Worm (Caenorhabditis elegans) whole organism, L3 larva: ENCODE results near the gene tmem-132.

Experiments
- R02D3.7 ChIP-seq: fragments of 150-350 bp; optimal IDR thresholded peaks from 2 replicates; lab custom pipeline; 2014; ENCODE audit warnings: missing biosample characterization, missing genetic modification characterization
- ZK546.5 ChIP-seq: sonication (generic microtip); optimal IDR thresholded peaks from 2 replicates; lab custom pipeline; 2017; ENCODE audit warnings: missing biosample characterization, missing genetic modification characterization
- aly-2 ChIP-seq: fragments of 150-350 bp; optimal IDR thresholded peaks from 2 replicates; lab custom pipeline; 2014; ENCODE audit warnings: missing biosample characterization, missing genetic modification characterization
- ama-1 ChIP-seq: fragments of 150-350 bp; optimal IDR thresholded peaks from 2 replicates; lab custom pipeline; 2018
- ceh-16 ChIP-seq: sonication (generic microtip); optimal IDR thresholded peaks from 2 replicates; lab custom pipeline; 2017; ENCODE audit warnings: missing biosample characterization, missing genetic modification characterization
- ceh-28 ChIP-seq: fragments of 150-350 bp; optimal IDR thresholded peaks from 2 replicates; lab custom pipeline; 2014; ENCODE audit warnings: missing biosample characterization, missing genetic modification reagents, missing genetic modification characterization
- ceh-82 ChIP-seq: fragments of 150-350 bp; optimal IDR thresholded peaks from 2 replicates; lab custom pipeline; 2014; ENCODE audit warnings: missing biosample characterization, missing genetic modification characterization
- ceh-9 ChIP-seq: sonication (generic microtip); optimal IDR thresholded peaks from 2 replicates; lab custom pipeline; 2018; ENCODE audit warnings: missing biosample characterization, missing genetic modification characterization
- daf-12 ChIP-seq: fragments of 150-350 bp; optimal IDR thresholded peaks from 2 replicates; lab custom pipeline; 2014; ENCODE audit warnings: missing biosample characterization, missing genetic modification reagents, missing genetic modification characterization
- elt-1 ChIP-seq: fragments of 150-350 bp; optimal IDR thresholded peaks from 2 replicates; lab custom pipeline; 2014; ENCODE audit warnings: missing biosample characterization, missing genetic modification characterization
- elt-2 ChIP-seq: sonication (generic microtip); optimal IDR thresholded peaks from 2 replicates; lab custom pipeline; 2016; ENCODE audit warnings: missing genetic modification reagents, mild to moderate bottlenecking, missing genetic modification characterization, missing compliant biosample characterization
- elt-3 ChIP-seq, 3 experiments: fragments of 150-350 bp in 1 of 3; sonication (generic microtip) in 2 of 3; optimal IDR thresholded peaks; 2 replicates in 2 of 3; 4 replicates in 1 of 3; lab custom pipeline; 2014 to 2017; ENCODE audit warnings: missing biosample characterization in 3 of 3, missing genetic modification characterization in 3 of 3
- fkh-10 ChIP-seq: sonication (generic microtip); optimal IDR thresholded peaks from 2 replicates; lab custom pipeline; 2017; ENCODE audit warnings: missing biosample characterization, missing genetic modification reagents, missing genetic modification characterization
- fkh-2 ChIP-seq: fragments of 150-350 bp; optimal IDR thresholded peaks from 2 replicates; lab custom pipeline; 2014; ENCODE audit warnings: missing biosample characterization, missing genetic modification reagents, missing genetic modification characterization
- fos-1 ChIP-seq: fragments of 150-350 bp; optimal IDR thresholded peaks from 2 replicates; lab custom pipeline; 2014; ENCODE audit warnings: missing biosample characterization, missing genetic modification characterization
- hmg-11 ChIP-seq: sonication (generic microtip); optimal IDR thresholded peaks from 2 replicates; lab custom pipeline; 2016; ENCODE audit warnings: missing genetic modification characterization, missing compliant biosample characterization
- jun-1 ChIP-seq: fragments of 150-350 bp; optimal IDR thresholded peaks from 2 replicates; lab custom pipeline; 2014; ENCODE audit warnings: missing biosample characterization, missing genetic modification reagents, missing genetic modification characterization
- lin-15B ChIP-seq: fragments of 150-350 bp; optimal IDR thresholded peaks from 2 replicates; lab custom pipeline; 2014; ENCODE audit warnings: missing biosample characterization, missing genetic modification characterization
- lsy-12 ChIP-seq: sonication (generic microtip); optimal IDR thresholded peaks from 2 replicates; lab custom pipeline; 2016; ENCODE audit warnings: mild to moderate bottlenecking, missing genetic modification characterization, missing compliant biosample characterization
- mdl-1 ChIP-seq: fragments of 150-350 bp; optimal IDR thresholded peaks from 2 replicates; lab custom pipeline; 2014; ENCODE audit warnings: missing biosample characterization, missing genetic modification characterization
- nfya-1 ChIP-seq: sonication (generic microtip); optimal IDR thresholded peaks from 2 replicates; lab custom pipeline; 2017; ENCODE audit warnings: missing genetic modification characterization, mild to moderate bottlenecking, missing compliant biosample characterization, antibody characterized with exemption, moderate library complexity; ENCODE audit not compliant: insufficient read depth
- nhr-11 ChIP-seq: fragments of 150-350 bp; optimal IDR thresholded peaks from 2 replicates; lab custom pipeline; 2014; ENCODE audit warnings: missing biosample characterization, missing genetic modification characterization
- nhr-12 ChIP-seq: fragments of 150-350 bp; optimal IDR thresholded peaks from 2 replicates; lab custom pipeline; 2014; ENCODE audit warnings: missing biosample characterization, missing genetic modification characterization
- nhr-25 ChIP-seq: sonication (generic microtip); optimal IDR thresholded peaks from 2 replicates; lab custom pipeline; 2017; ENCODE audit warnings: missing biosample characterization, missing genetic modification characterization
- nhr-28 ChIP-seq: fragments of 150-350 bp; optimal IDR thresholded peaks from 2 replicates; lab custom pipeline; 2014; ENCODE audit warnings: missing biosample characterization, missing genetic modification characterization
- nhr-67 ChIP-seq: fragments of 150-350 bp; optimal IDR thresholded peaks from 2 replicates; lab custom pipeline; 2014; ENCODE audit warnings: missing biosample characterization, missing genetic modification characterization
- nhr-76 ChIP-seq: fragments of 150-350 bp; sonication (generic microtip); optimal IDR thresholded peaks from 5 replicates; lab custom pipeline; 2014; ENCODE audit warnings: missing biosample characterization, missing genetic modification characterization
- nhr-77 ChIP-seq: fragments of 150-350 bp; optimal IDR thresholded peaks from 2 replicates; lab custom pipeline; 2014; ENCODE audit warnings: missing biosample characterization, missing genetic modification characterization
- pha-4 ChIP-seq: fragments of 150-350 bp; optimal IDR thresholded peaks from 2 replicates; lab custom pipeline; 2014; ENCODE audit warnings: missing biosample characterization, missing genetic modification reagents, missing genetic modification characterization
- pqm-1 ChIP-seq: fragments of 150-350 bp; optimal IDR thresholded peaks from 2 replicates; lab custom pipeline; 2017; ENCODE audit warnings: missing biosample characterization, missing genetic modification characterization, inconsistent platforms
- snpc-4 ChIP-seq: fragments of 150-350 bp; optimal IDR thresholded peaks from 2 replicates; lab custom pipeline; 2014; ENCODE audit warnings: missing biosample characterization, missing genetic modification characterization
- unc-39 ChIP-seq: sonication (generic microtip); optimal IDR thresholded peaks from 4 replicates; lab custom pipeline; 2017; ENCODE audit warnings: missing biosample characterization, missing genetic modification characterization
- zag-1 ChIP-seq: fragments of 150-350 bp; optimal IDR thresholded peaks from 2 replicates; lab custom pipeline; 2014; ENCODE audit warnings: missing biosample characterization, missing genetic modification characterization
- ztf-11 ChIP-seq: fragments of 150-350 bp; optimal IDR thresholded peaks from 2 replicates; lab custom pipeline; 2014; ENCODE audit warnings: missing biosample characterization, missing genetic modification characterization
- ztf-4 ChIP-seq: fragments of 150-350 bp; optimal IDR thresholded peaks from 2 replicates; lab custom pipeline; 2014; ENCODE audit warnings: missing biosample characterization, missing genetic modification characterization

Gene tmem-132

DNA sequence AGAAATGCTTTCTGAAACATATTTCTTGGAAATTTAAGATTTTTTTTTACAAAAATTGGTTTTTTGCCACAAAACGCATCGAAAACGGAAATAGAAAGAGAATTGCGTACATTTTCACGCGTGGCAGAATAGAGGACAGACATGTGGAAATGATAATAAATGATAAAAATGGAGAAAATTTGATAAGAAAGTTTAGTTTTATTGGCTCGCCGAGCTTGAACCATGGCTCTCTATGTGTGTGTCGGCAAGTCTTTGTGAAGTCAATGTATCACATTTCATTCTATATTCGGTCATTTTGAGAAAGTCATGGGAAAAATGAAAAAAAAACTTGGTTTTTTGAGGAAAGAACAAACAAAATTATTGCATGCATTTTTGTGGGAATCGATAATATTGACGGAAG is 29.0 kb downstream of the tmem-132 start:
- TF ChIP-seq fkh-2 (tag; lab: Kevin White, UChicago) (no peak), pqm-1 (tag; lab: Kevin White, UChicago) (peak; percentile 55), R02D3.7 (tag; lab: Kevin White, UChicago) (no peak), jun-1 (tag; lab: Kevin White, UChicago) (no peak), nhr-12 (no peak), mdl-1 (tag; lab: Kevin White, UChicago) (no peak), ceh-82 (tag; lab: Kevin White, UChicago) (no peak), nfya-1 (tag; lab: Kevin White, UChicago) (no peak), elt-2 (peak; percentile 87), ceh-16 (tag; lab: Kevin White, UChicago) (no peak), pha-4 (tag; lab: Kevin White, UChicago) (peak; percentile 17), elt-1 (no peak), unc-39 (tag; lab: Kevin White, UChicago) (no peak), lin-15B (no peak), ceh-28 (tag; lab: Kevin White, UChicago) (no peak), nhr-25 (tag; lab: Kevin White, UChicago) (no peak), ama-1 (lab: Kevin White, UChicago) (no peak), nhr-76 (tag; lab: Kevin White, UChicago) (no peak), nhr-28 (tag; lab: Kevin White, UChicago) (no peak), hmg-11 (tag; lab: Kevin White, UChicago) (no peak), elt-3 (tag; optimal IDR thresholded peaks at IDR 0.05; lab: Kevin White, UChicago) (no peak), ztf-11 (tag; lab: Kevin White, UChicago) (no peak), aly-2 (tag; lab: Kevin White, UChicago) (no peak), ZK546.5 (tag; lab: Kevin White, UChicago) (no peak), daf-12 (no peak), fos-1 (no peak), nhr-11 (no peak)

DNA sequence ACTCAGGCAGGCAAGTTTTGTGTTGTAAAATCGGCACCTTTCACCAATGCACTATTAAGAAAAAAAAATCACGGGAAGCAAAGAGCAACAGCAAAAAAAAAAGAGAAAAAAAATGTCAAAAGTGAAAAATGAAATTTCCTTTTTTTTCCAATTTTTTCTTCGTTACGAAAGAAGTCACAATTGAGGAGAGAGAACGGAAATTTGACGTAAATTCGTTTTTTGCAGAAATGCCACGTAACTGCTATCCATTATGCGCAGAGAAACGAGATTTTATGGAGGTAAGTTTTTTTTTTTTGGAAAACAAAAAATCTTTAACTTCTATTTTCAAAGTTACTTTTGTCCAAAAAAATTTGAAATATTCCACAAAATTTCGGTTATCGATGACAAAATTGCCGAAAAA is 29.8 kb downstream of the tmem-132 start:
- TF ChIP-seq mdl-1 (tag; lab: Kevin White, UChicago) (no peak), nhr-76 (tag; lab: Kevin White, UChicago) (no peak), ceh-9 (tag; lab: Kevin White, UChicago) (no peak), nhr-77 (tag; lab: Kevin White, UChicago) (no peak), nhr-28 (tag; lab: Kevin White, UChicago) (no peak), elt-3 (tag; optimal IDR thresholded peaks at IDR 0.05; lab: Kevin White, UChicago) (no peak), lsy-12 (tag; lab: Kevin White, UChicago) (no peak), fkh-10 (GFP tag; lab: Kevin White, UChicago) (peak; percentile 81)

DNA sequence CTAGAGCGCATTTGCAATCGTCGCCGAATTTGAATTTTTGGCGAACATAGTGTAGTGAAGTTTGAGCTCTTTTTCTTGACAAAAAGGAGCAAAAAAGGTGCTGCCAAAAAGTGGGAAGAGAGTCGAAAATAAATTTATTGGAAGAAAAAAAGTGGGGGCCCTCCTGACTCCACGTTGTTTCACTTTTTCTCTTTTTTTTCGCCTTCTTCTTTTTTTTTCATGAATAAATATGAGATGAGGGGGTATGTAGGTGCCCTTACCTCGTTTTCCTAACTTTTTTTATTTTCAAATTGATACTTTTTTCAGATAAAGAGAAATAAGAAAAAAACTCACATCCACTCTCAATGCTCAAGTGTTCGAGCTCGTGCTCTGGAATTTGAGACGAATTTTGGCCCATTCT is 30.4 kb downstream of the tmem-132 start, which contains the start of the genes Y71H2AL.2, Y71H2AL.4 and pbo-1:
Gene Y71H2AL.2, plus strand, starts transcription at position 301 of the 400 bp plus-strand sequence.
Gene Y71H2AL.4, plus strand, starts transcription at position 345 of the 400 bp plus-strand sequence.
Gene pbo-1, minus strand, starts transcription at position 400 of the 400 bp plus-strand sequence.
- TF ChIP-seq ZK546.5 (tag; lab: Kevin White, UChicago) (no peak), ztf-4 (tag; lab: Kevin White, UChicago) (no peak)

DNA sequence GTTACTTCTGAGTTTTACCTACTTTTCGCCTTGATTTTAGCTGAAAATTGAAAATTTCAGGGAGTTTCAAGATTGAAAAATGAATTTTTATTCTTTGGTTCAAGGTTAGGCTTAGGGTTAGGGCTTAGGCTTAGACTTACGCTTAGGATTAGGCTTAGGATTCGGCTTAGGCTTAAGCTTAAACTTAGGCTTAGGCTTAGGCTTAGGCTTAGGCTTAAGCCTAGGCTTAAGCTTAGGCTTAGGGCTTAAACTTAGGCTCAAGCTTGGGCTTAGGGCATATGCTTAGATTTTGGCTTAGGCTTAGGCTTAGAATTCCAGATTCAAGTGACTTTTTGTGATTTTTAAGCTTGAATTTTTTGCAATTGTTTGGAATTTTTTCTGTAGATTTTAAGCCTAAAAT is 33.0 kb downstream of the tmem-132 start:
- TF ChIP-seq nhr-67: no peak

DNA sequence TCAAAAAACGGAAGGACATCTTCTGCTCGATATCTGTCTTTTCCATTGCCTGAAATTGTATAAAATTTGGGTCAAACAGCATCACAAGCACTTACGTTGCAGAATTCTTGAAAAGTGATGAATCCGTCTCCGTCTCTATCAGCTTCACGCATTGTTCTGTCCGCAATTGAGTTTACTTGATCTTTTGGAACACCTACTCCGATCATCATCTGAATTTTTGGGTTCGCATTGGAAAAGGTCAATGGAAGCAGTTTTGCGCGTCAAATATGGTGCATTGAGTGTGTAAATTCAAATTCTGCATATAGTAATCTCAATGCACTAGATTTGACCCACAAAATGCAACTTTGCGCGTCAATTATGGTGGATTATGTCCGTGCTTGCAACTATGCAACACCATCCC is 34.9 kb downstream of the tmem-132 start:
- no peak for TF ChIP-seq nfya-1 (tag; lab: Kevin White, UChicago)
- no peak for TF ChIP-seq ztf-11 (tag; lab: Kevin White, UChicago)

DNA sequence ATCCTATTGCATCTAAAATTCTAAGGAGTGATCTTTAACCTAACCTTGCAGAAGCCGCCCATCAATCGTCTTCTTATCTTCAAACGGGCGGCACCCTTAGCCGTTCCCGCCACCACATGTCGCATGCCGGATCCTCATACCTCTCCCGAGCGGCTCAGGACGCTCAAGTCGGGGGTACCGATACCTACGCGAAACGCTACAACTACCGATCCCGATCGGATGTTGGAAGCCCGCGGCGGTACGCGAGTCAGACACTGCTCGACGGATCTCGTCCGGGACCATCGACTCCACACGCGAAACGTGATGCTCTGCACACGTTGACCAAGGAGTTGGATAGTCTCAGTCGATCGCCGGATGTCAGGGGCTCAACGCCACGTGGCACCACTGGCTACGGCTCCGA is 37.1 kb downstream of the tmem-132 start:
- TF ChIP-seq zag-1: no peak
- TF ChIP-seq snpc-4 (tag; lab: Kevin White, UChicago): no peak
- no peak for TF ChIP-seq nhr-11
- no peak for TF ChIP-seq pha-4 (tag; lab: Kevin White, UChicago)
